Fruit fly (Drosophila melanogaster): Measurements from ENCODE around the gene Cpr64Ac.

dm6 chr3L:4231401-4232014 lies 18.8 kb upstream of the Cpr64Ac start:
- TF ChIP-seq CG8478 (optimal IDR thresholded peaks at IDR 0.05) (no peak), CTCF (optimal IDR thresholded peaks at IDR 0.05) (no peak)
